Fruit fly (Drosophila melanogaster) whole organism, adult: Measurements from ENCODE around the gene daw.

Experiments
- CG12768 ChIP-seq: fragments of 200-800 bp; sonication (Bioruptor generic); optimal IDR thresholded peaks from 2 replicates; lab custom pipeline; 2017; ENCODE audit warnings: missing biosample characterization, missing genetic modification characterization, mild to moderate bottlenecking, moderate library complexity, missing genetic modification reagents
- CG14711 ChIP-seq: fragments of 200-800 bp; sonication (Bioruptor generic); optimal IDR thresholded peaks from 2 replicates; lab custom pipeline; 2018; ENCODE audit warnings: missing biosample characterization, mild to moderate bottlenecking, missing genetic modification characterization, moderate library complexity
- CG1620 ChIP-seq: fragments of 200-800 bp; sonication (Bioruptor generic); optimal IDR thresholded peaks from 2 replicates; lab custom pipeline; 2016; ENCODE audit warnings: missing biosample characterization, missing genetic modification characterization
- CG33017 ChIP-seq: fragments of 200-800 bp; sonication (Bioruptor generic); optimal IDR thresholded peaks from 2 replicates; lab custom pipeline; 2018; ENCODE audit warnings: missing biosample characterization, mild to moderate bottlenecking, missing genetic modification characterization, moderate library complexity
- CG5204 ChIP-seq: fragments of 200-800 bp; sonication (Bioruptor generic); optimal IDR thresholded peaks from 2 replicates; lab custom pipeline; 2016; ENCODE audit warnings: missing biosample characterization, missing genetic modification characterization
- CG7101 ChIP-seq: fragments of 200-800 bp; sonication (Bioruptor generic); optimal IDR thresholded peaks from 2 replicates; lab custom pipeline; 2018; ENCODE audit warnings: missing biosample characterization, mild to moderate bottlenecking, missing genetic modification characterization, moderate library complexity
- Crg-1 ChIP-seq: fragments of 200-800 bp; sonication (Bioruptor generic); optimal IDR thresholded peaks from 2 replicates; lab custom pipeline; 2016; ENCODE audit warnings: missing biosample characterization, missing genetic modification characterization
- Hr96 ChIP-seq: fragments of 200-800 bp; sonication (Bioruptor generic); optimal IDR thresholded peaks from 2 replicates; lab custom pipeline; 2016; ENCODE audit warnings: missing biosample characterization, missing genetic modification characterization
- cic ChIP-seq: fragments of 200-800 bp; sonication (Bioruptor generic); optimal IDR thresholded peaks from 2 replicates; lab custom pipeline; 2017; ENCODE audit warnings: missing biosample characterization, mild to moderate bottlenecking, missing genetic modification characterization, moderate library complexity
- kay ChIP-seq: fragments of 200-800 bp; sonication (Bioruptor generic); peaks from one replicate; lab custom pipeline; 2016; ENCODE audit warnings: missing biosample characterization, missing genetic modification characterization, borderline replicate concordance
- ovo ChIP-seq: fragments of 200-800 bp; sonication (Bioruptor generic); optimal IDR thresholded peaks from 2 replicates; lab custom pipeline; 2016; ENCODE audit warnings: missing biosample characterization, missing genetic modification characterization
- pad ChIP-seq: fragments of 200-800 bp; sonication (Bioruptor generic); optimal IDR thresholded peaks from 3 replicates; lab custom pipeline; 2017; ENCODE audit warnings: missing biosample characterization, missing genetic modification characterization, mild to moderate bottlenecking, moderate library complexity, missing genetic modification reagents

- TF ChIP-seq pad (GFP tag; lab: Kevin White, UChicago) = no peak
- TF ChIP-seq CG14711 (tag; lab: Kevin White, UChicago) = no peak
- TF ChIP-seq CG12768 (GFP tag; lab: Kevin White, UChicago) = no peak
- TF ChIP-seq cic (GFP tag; lab: Kevin White, UChicago) = no peak
- TF ChIP-seq CG1620 (GFP tag; lab: Kevin White, UChicago) = no peak
- no peak for TF ChIP-seq CG7101 (tag; lab: Kevin White, UChicago)
- TF ChIP-seq ovo (GFP tag; lab: Kevin White, UChicago) = no peak
- TF ChIP-seq kay (GFP tag; lab: Kevin White, UChicago) = no peak
- no peak for TF ChIP-seq CG5204 (GFP tag; lab: Kevin White, UChicago)
- TF ChIP-seq Crg-1 (GFP tag; lab: Kevin White, UChicago) = no peak
- no peak for TF ChIP-seq CG33017 (tag; lab: Kevin White, UChicago)
- no peak for TF ChIP-seq Hr96
Observed at dm6 chr2L:2839850-2840249, 34.8 kb downstream of the daw start, which contains the start of gene CG2975.
